Worm (Caenorhabditis elegans): ENCODE results near the gene Y105C5B.8.

DNA sequence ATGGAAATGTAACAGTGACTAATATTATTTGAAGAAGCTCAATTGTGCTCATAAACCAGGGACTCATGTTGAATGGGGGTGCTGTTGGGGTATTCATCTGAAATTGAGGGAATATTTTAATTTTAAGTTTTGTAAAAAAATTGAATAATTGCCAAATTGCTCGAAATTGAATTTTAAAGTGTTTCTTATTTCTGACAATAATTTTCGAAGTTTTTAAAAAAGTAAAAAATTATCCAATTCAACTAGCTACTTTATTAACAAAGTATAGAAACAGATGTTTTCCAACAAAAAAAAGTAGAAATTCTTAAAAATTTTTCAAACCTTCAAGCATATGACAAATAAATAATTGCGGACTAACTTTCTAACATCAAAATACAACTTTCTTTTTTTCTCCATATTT lies 32.5 kb downstream of the Y105C5B.8 start, which contains the start of gene srv-14:
- TF ChIP-seq tlp-1 (tag; optimal IDR thresholded peaks at IDR 0.05) (no peak), ceh-88 (GFP tag; IDR thresholded peaks at IDR 0.05) (no peak), fkh-10 (GFP tag; optimal IDR thresholded peaks at IDR 0.05) (no peak), isw-1 (GFP tag; IDR thresholded peaks at IDR 0.05) (no peak)

Measured in whole organism, L1 larva.